Worm (Caenorhabditis elegans): ENCODE data around the gene Y116A8C.3.
A peak's percentile ranks its signal among the peaks of the same experiment; 100 is the strongest.

Gene Y116A8C.3

DNA sequence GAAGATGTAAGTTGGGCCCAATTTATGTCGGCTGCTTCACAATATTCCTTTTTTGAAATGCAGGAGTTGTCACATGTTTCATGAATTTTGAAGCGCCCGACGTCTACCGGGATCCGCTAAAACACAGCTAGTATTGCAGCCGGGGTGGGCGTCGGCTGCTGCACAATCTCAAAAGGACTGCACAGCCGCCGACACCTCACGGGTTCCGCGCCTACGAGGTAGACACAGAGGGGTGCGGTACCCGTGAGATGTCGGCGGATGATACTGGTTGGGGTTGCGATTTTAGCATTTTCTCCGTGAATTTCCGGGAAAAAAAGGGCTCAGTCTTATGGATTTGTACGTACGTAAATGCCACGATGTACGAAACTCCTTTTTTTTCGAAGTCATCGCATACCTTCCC lies 6.1 kb downstream of the Y116A8C.3 start:
- TF ChIP-seq ztf-29 (GFP tag; IDR thresholded peaks at IDR 0.05) (no peak), tab-1 (GFP tag; IDR thresholded peaks at IDR 0.05) (no peak), med-1 (GFP tag; optimal IDR thresholded peaks at IDR 0.05; ENCODE audit: insufficient read depth) (no peak), T22C8.4 (GFP tag; IDR thresholded peaks at IDR 0.05) (no peak), klf-2 (GFP tag; conservative IDR thresholded peaks at IDR 0.05) (no peak), ref-1 (GFP tag; conservative IDR thresholded peaks at IDR 0.05) (no peak), flt-1 (GFP tag; IDR thresholded peaks at IDR 0.05) (no peak), cog-1 (tag; optimal IDR thresholded peaks at IDR 0.05) (no peak), ztf-23 (GFP tag; IDR thresholded peaks at IDR 0.05) (no peak)

DNA sequence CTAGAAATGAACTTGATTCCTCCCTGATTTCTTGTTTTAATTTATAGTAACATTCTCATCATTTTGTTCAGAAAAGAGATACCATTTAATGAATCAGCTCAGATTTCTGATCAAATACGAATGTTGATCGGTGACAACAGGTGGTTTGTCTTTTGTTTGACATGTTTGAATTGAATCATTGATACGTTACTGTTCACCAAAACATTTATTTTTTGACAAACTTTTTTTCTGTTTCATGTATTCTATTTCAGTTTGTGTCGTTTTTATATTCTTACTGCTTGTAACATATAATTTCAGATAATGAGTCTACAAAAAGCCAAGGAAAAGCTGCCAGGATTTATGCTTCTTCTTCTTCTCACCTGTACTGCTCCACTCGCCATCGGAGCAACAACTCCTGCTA lies 8.2 kb downstream of the Y116A8C.3 start, which contains the start of gene nep-24:
TSS of gene nep-24 (plus strand) at position 301 of the 400 bp plus-strand sequence.
- TF ChIP-seq tab-1 (GFP tag; IDR thresholded peaks at IDR 0.05) (no peak), ref-1 (GFP tag; conservative IDR thresholded peaks at IDR 0.05) (no peak), T22C8.4 (GFP tag; IDR thresholded peaks at IDR 0.05) (no peak), flt-1 (GFP tag; IDR thresholded peaks at IDR 0.05) (no peak), ztf-23 (GFP tag; IDR thresholded peaks at IDR 0.05) (no peak), klf-2 (GFP tag; conservative IDR thresholded peaks at IDR 0.05) (no peak), cog-1 (tag; optimal IDR thresholded peaks at IDR 0.05) (no peak), med-1 (GFP tag; optimal IDR thresholded peaks at IDR 0.05; ENCODE audit: insufficient read depth) (no peak)

- TF ChIP-seq tab-1 (GFP tag; IDR thresholded peaks at IDR 0.05): no peak
- TF ChIP-seq T22C8.4 (GFP tag; IDR thresholded peaks at IDR 0.05): no peak
- no peak for TF ChIP-seq med-1 (GFP tag; optimal IDR thresholded peaks at IDR 0.05; ENCODE audit: insufficient read depth)
- no peak for TF ChIP-seq klf-2 (GFP tag; conservative IDR thresholded peaks at IDR 0.05)
- no peak for TF ChIP-seq ztf-29 (GFP tag; IDR thresholded peaks at IDR 0.05)
- TF ChIP-seq ref-1 (GFP tag; conservative IDR thresholded peaks at IDR 0.05): no peak
- TF ChIP-seq ztf-23 (GFP tag; IDR thresholded peaks at IDR 0.05): no peak
- no peak for TF ChIP-seq flt-1 (GFP tag; IDR thresholded peaks at IDR 0.05)
- TF ChIP-seq cog-1 (tag; optimal IDR thresholded peaks at IDR 0.05): no peak
Observed at ce11 chrIV:16925363-16925863, 9.6 kb downstream of the Y116A8C.3 start.

DNA sequence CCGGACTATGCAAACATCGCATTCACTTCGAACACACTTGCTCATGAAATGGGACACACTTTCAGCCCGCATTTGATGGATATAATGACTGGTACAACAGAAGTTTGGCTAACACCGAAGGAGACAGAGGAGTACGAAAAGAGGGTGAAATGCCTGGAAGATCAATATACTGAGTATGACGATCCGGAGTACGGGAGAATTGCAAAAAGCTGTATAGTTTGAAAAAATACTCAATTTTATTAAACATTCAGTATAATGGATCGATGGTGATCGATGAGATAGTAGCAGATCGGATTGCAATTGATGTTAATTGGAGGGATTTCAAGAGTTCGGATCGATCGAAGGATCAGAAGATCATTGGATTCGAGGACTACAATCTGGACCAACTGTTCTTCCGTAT lies 10.7 kb downstream of the Y116A8C.3 start:
- TF ChIP-seq ztf-23 (GFP tag; IDR thresholded peaks at IDR 0.05): no peak
- TF ChIP-seq klf-2 (GFP tag; conservative IDR thresholded peaks at IDR 0.05): no peak
- TF ChIP-seq ref-1 (GFP tag; conservative IDR thresholded peaks at IDR 0.05): no peak
- no peak for TF ChIP-seq flt-1 (GFP tag; IDR thresholded peaks at IDR 0.05)
- no peak for TF ChIP-seq T22C8.4 (GFP tag; IDR thresholded peaks at IDR 0.05)
- no peak for TF ChIP-seq ztf-29 (GFP tag; IDR thresholded peaks at IDR 0.05)
- no peak for TF ChIP-seq med-1 (GFP tag; optimal IDR thresholded peaks at IDR 0.05; ENCODE audit: insufficient read depth)
- no peak for TF ChIP-seq tab-1 (GFP tag; IDR thresholded peaks at IDR 0.05)
- TF ChIP-seq cog-1 (tag; optimal IDR thresholded peaks at IDR 0.05): no peak

DNA sequence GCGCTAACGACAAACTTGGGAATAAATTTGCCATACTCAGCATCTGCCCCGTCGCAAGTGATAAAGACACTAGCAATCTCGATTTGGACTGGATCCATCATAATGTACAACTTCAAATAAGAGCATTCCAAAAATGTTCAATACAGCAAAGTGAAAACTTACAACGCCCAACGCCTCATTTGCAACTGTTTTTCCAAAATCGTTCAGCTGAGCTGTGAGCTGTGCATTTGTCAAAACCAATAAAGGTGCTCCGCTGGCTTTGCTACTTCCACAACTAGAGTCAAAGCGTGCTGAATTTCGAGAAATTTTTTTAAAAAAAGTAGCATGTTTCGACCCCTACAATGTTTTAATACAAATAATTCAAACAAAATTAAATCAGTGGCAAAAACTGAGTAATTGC lies 15.2 kb downstream of the Y116A8C.3 start, which contains the start of gene Y116A8C.49:
TSS of gene Y116A8C.49 (minus strand) at position 101 of the 400 bp plus-strand sequence.
- no peak for TF ChIP-seq klf-2 (GFP tag; conservative IDR thresholded peaks at IDR 0.05)
- no peak for TF ChIP-seq cog-1 (tag; optimal IDR thresholded peaks at IDR 0.05)
- no peak for TF ChIP-seq tab-1 (GFP tag; IDR thresholded peaks at IDR 0.05)
- no peak for TF ChIP-seq med-1 (GFP tag; optimal IDR thresholded peaks at IDR 0.05; ENCODE audit: insufficient read depth)
- TF ChIP-seq ztf-29 (GFP tag; IDR thresholded peaks at IDR 0.05): no peak
- TF ChIP-seq T22C8.4 (GFP tag; IDR thresholded peaks at IDR 0.05): no peak
- TF ChIP-seq flt-1 (GFP tag; IDR thresholded peaks at IDR 0.05): no peak
- no peak for TF ChIP-seq ztf-23 (GFP tag; IDR thresholded peaks at IDR 0.05)

ce11 chrIV:16936053-16936452 lies 20.2 kb downstream of the Y116A8C.3 start:
- TF ChIP-seq ztf-23 (GFP tag; IDR thresholded peaks at IDR 0.05): no peak
- no peak for TF ChIP-seq med-1 (GFP tag; optimal IDR thresholded peaks at IDR 0.05; ENCODE audit: insufficient read depth)
- TF ChIP-seq tab-1 (GFP tag; IDR thresholded peaks at IDR 0.05): no peak
- no peak for TF ChIP-seq cog-1 (tag; optimal IDR thresholded peaks at IDR 0.05)

DNA sequence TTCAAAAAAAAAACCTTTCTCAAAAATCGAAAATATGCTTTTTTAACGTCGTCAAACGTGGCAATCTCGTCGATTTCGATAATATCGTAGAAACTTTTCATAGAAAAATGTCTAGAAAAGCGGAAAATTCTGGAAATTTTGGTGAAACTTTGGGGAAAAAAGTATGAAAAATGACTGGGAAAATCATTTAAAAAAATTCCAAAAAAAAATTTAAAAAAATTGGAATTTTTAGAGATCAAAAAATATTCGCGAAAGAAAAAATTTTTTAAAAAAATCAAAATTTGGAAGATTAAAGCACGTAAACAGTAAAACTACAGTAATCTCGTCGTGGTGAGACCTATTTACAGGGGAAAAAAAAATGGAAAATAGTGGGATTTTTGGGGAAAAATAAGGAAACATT lies 23.1 kb downstream of the Y116A8C.3 start, which contains the start of gene Y116A8C.10:
TSS of gene Y116A8C.10 (minus strand) at position 101 of the 400 bp plus-strand sequence.
- no peak for TF ChIP-seq ref-1 (GFP tag; conservative IDR thresholded peaks at IDR 0.05)
- TF ChIP-seq T22C8.4 (GFP tag; IDR thresholded peaks at IDR 0.05): no peak
- no peak for TF ChIP-seq ztf-29 (GFP tag; IDR thresholded peaks at IDR 0.05)
- TF ChIP-seq klf-2 (GFP tag; conservative IDR thresholded peaks at IDR 0.05): no peak
- no peak for TF ChIP-seq cog-1 (tag; optimal IDR thresholded peaks at IDR 0.05)
- TF ChIP-seq tab-1 (GFP tag; IDR thresholded peaks at IDR 0.05): no peak
- TF ChIP-seq ztf-23 (GFP tag; IDR thresholded peaks at IDR 0.05): no peak
- TF ChIP-seq med-1 (GFP tag; optimal IDR thresholded peaks at IDR 0.05; ENCODE audit: insufficient read depth): no peak
- no peak for TF ChIP-seq flt-1 (GFP tag; IDR thresholded peaks at IDR 0.05)

ce11 chrIV:16946746-16947145 lies 30.9 kb downstream of the Y116A8C.3 start, which contains the start of the genes Y116A8C.9 and arf-6:
Gene Y116A8C.9 (minus strand): TSS chrIV:16946800.
Gene arf-6 (plus strand): TSS chrIV:16947120.
- TF ChIP-seq cog-1 (tag; optimal IDR thresholded peaks at IDR 0.05) (peak; percentile 1), ztf-23 (GFP tag; IDR thresholded peaks at IDR 0.05) (peak; percentile 76), ztf-29 (GFP tag; IDR thresholded peaks at IDR 0.05) (no peak), klf-2 (GFP tag; conservative IDR thresholded peaks at IDR 0.05) (peak; percentile 77; the same call in 1 of the 2 replicates), T22C8.4 (GFP tag; IDR thresholded peaks at IDR 0.05) (peak; percentile 87), med-1 (GFP tag; optimal IDR thresholded peaks at IDR 0.05; ENCODE audit: insufficient read depth) (peak; percentile 84), tab-1 (GFP tag; IDR thresholded peaks at IDR 0.05) (peak; percentile 67; the same call in 1 of the 2 replicates), flt-1 (GFP tag; IDR thresholded peaks at IDR 0.05) (peak; percentile 81), ref-1 (GFP tag; conservative IDR thresholded peaks at IDR 0.05) (no peak)

ce11 chrIV:16949767-16950166 lies 33.9 kb downstream of the Y116A8C.3 start, which contains the start of gene rad-54.B:
Gene rad-54.B (plus strand): TSS chrIV:16950067.
- TF ChIP-seq ztf-23 (GFP tag; IDR thresholded peaks at IDR 0.05) (no peak), flt-1 (GFP tag; IDR thresholded peaks at IDR 0.05) (no peak), T22C8.4 (GFP tag; IDR thresholded peaks at IDR 0.05) (no peak), ztf-29 (GFP tag; IDR thresholded peaks at IDR 0.05) (no peak), cog-1 (tag; optimal IDR thresholded peaks at IDR 0.05) (no peak), tab-1 (GFP tag; IDR thresholded peaks at IDR 0.05) (no peak), klf-2 (GFP tag; conservative IDR thresholded peaks at IDR 0.05) (no peak), ref-1 (GFP tag; conservative IDR thresholded peaks at IDR 0.05) (no peak), med-1 (GFP tag; optimal IDR thresholded peaks at IDR 0.05; ENCODE audit: insufficient read depth) (no peak)

Data from whole organism, midembryonic.